Worm (Caenorhabditis elegans) whole organism, L3 larva: ENCODE results near the gene mpst-4.

Source experiments
- elt-1 ChIP-seq: fragments of 150-350 bp; optimal IDR thresholded peaks from 2 replicates; lab custom pipeline; 2014; ENCODE audit warnings: missing biosample characterization, missing genetic modification characterization
- fkh-2 ChIP-seq: fragments of 150-350 bp; optimal IDR thresholded peaks from 2 replicates; lab custom pipeline; 2014; ENCODE audit warnings: missing biosample characterization, missing genetic modification reagents, missing genetic modification characterization
- lin-15B ChIP-seq: fragments of 150-350 bp; optimal IDR thresholded peaks from 2 replicates; lab custom pipeline; 2014; ENCODE audit warnings: missing biosample characterization, missing genetic modification characterization
- mdl-1 ChIP-seq: fragments of 150-350 bp; optimal IDR thresholded peaks from 2 replicates; lab custom pipeline; 2014; ENCODE audit warnings: missing biosample characterization, missing genetic modification characterization
- nhr-77 ChIP-seq: fragments of 150-350 bp; optimal IDR thresholded peaks from 2 replicates; lab custom pipeline; 2014; ENCODE audit warnings: missing biosample characterization, missing genetic modification characterization
- ztf-11 ChIP-seq: fragments of 150-350 bp; optimal IDR thresholded peaks from 2 replicates; lab custom pipeline; 2014; ENCODE audit warnings: missing biosample characterization, missing genetic modification characterization

- TF ChIP-seq mdl-1 (tag; lab: Kevin White, UChicago) (no peak), nhr-77 (tag; lab: Kevin White, UChicago) (no peak), lin-15B (tag; lab: Kevin White, UChicago) (peak; percentile 2), fkh-2 (tag; lab: Kevin White, UChicago) (no peak), elt-1 (tag; lab: Kevin White, UChicago) (no peak), ztf-11 (tag; lab: Kevin White, UChicago) (no peak)
Observed at ce11 chrII:4855489-4855888, 7.8 kb downstream of the mpst-4 start.
